Fruit fly (Drosophila melanogaster) whole organism, adult: Measurements from ENCODE around the gene Oatp33Eb.

Source experiments
- CG11617 ChIP-seq: fragments of 200-800 bp; sonication (Bioruptor generic); optimal IDR thresholded peaks from 2 replicates; lab custom pipeline; 2017; ENCODE audit warnings: mild to moderate bottlenecking, missing biosample characterization, missing genetic modification reagents, missing genetic modification characterization
- CG12768 ChIP-seq: fragments of 200-800 bp; sonication (Bioruptor generic); optimal IDR thresholded peaks from 2 replicates; lab custom pipeline; 2017; ENCODE audit warnings: missing biosample characterization, missing genetic modification characterization, mild to moderate bottlenecking, moderate library complexity, missing genetic modification reagents
- CG14711 ChIP-seq: fragments of 200-800 bp; sonication (Bioruptor generic); optimal IDR thresholded peaks from 2 replicates; lab custom pipeline; 2018; ENCODE audit warnings: missing biosample characterization, mild to moderate bottlenecking, missing genetic modification characterization, moderate library complexity
- CG5204 ChIP-seq: fragments of 200-800 bp; sonication (Bioruptor generic); optimal IDR thresholded peaks from 2 replicates; lab custom pipeline; 2016; ENCODE audit warnings: missing biosample characterization, missing genetic modification characterization
- CG7101 ChIP-seq: fragments of 200-800 bp; sonication (Bioruptor generic); optimal IDR thresholded peaks from 2 replicates; lab custom pipeline; 2018; ENCODE audit warnings: missing biosample characterization, mild to moderate bottlenecking, missing genetic modification characterization, moderate library complexity
- Clk ChIP-seq: fragments of 200-800 bp; sonication (Bioruptor generic); optimal IDR thresholded peaks from 2 replicates; lab custom pipeline; 2017; ENCODE audit warnings: missing biosample characterization, missing genetic modification characterization
- Hr96 ChIP-seq: fragments of 200-800 bp; sonication (Bioruptor generic); optimal IDR thresholded peaks from 2 replicates; lab custom pipeline; 2016; ENCODE audit warnings: missing biosample characterization, missing genetic modification characterization
- Mnt ChIP-seq: fragments of 200-800 bp; sonication (Bioruptor generic); optimal IDR thresholded peaks from 2 replicates; lab custom pipeline; 2016; ENCODE audit warnings: missing biosample characterization, mild to moderate bottlenecking, missing genetic modification characterization
- bab1 ChIP-seq: fragments of 200-800 bp; sonication (Bioruptor generic); optimal IDR thresholded peaks from 3 replicates; lab custom pipeline; 2019; ENCODE audit warnings: missing biosample characterization, mild to moderate bottlenecking, missing genetic modification characterization, moderate library complexity
- kay ChIP-seq: fragments of 200-800 bp; sonication (Bioruptor generic); peaks from one replicate; lab custom pipeline; 2016; ENCODE audit warnings: missing biosample characterization, missing genetic modification characterization, borderline replicate concordance
- ovo ChIP-seq: fragments of 200-800 bp; sonication (Bioruptor generic); optimal IDR thresholded peaks from 2 replicates; lab custom pipeline; 2016; ENCODE audit warnings: missing biosample characterization, missing genetic modification characterization
- toe ChIP-seq: fragments of 200-800 bp; sonication (Bioruptor generic); optimal IDR thresholded peaks from 2 replicates; lab custom pipeline; 2016; ENCODE audit warnings: missing biosample characterization, missing genetic modification characterization

DNA sequence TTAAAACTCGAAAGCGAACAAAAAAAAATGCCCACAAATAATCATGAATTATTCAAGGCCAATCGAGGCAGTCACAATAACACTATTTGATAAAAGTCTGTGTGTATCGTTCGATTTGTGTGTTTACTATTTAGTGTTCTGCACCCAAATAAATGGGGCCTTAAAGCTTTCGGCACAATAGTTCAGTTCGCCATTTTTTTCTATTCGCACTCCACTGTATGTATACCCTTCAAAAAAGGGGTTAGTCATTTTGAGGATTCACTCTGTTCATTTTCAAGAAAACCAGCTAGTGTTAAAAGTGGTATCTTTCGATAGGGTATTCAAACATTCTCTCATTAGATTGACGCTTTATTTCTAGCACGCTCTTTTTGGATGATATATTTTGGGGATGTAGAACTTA lies 19.4 kb downstream of the Oatp33Eb start:
- TF ChIP-seq Mnt (GFP tag; lab: Kevin White, UChicago): no peak
- TF ChIP-seq bab1: no peak
- no peak for TF ChIP-seq CG12768 (GFP tag; lab: Kevin White, UChicago)
- no peak for TF ChIP-seq kay (GFP tag; lab: Kevin White, UChicago)
- TF ChIP-seq CG7101 (tag; lab: Kevin White, UChicago): peak; percentile 12
- no peak for TF ChIP-seq Clk
- TF ChIP-seq CG11617 (GFP tag; lab: Kevin White, UChicago): no peak
- TF ChIP-seq Hr96 (GFP tag; lab: Kevin White, UChicago): no peak
- TF ChIP-seq CG5204: no peak
- TF ChIP-seq ovo (GFP tag; lab: Kevin White, UChicago): no peak
- peak; percentile 13 for TF ChIP-seq CG14711
- no peak for TF ChIP-seq toe
